Fruit fly (Drosophila melanogaster) whole organism, adult: ENCODE measurements around the gene CG34247.

ENCODE experiments used
- CG11617 ChIP-seq: fragments of 200-800 bp; sonication (Bioruptor generic); optimal IDR thresholded peaks from 2 replicates; lab custom pipeline; 2017; ENCODE audit warnings: mild to moderate bottlenecking, missing biosample characterization, missing genetic modification reagents, missing genetic modification characterization
- CG12768 ChIP-seq: fragments of 200-800 bp; sonication (Bioruptor generic); optimal IDR thresholded peaks from 2 replicates; lab custom pipeline; 2017; ENCODE audit warnings: missing biosample characterization, missing genetic modification characterization, mild to moderate bottlenecking, moderate library complexity, missing genetic modification reagents
- CG14711 ChIP-seq: fragments of 200-800 bp; sonication (Bioruptor generic); optimal IDR thresholded peaks from 2 replicates; lab custom pipeline; 2018; ENCODE audit warnings: missing biosample characterization, mild to moderate bottlenecking, missing genetic modification characterization, moderate library complexity
- CG1620 ChIP-seq: fragments of 200-800 bp; sonication (Bioruptor generic); optimal IDR thresholded peaks from 2 replicates; lab custom pipeline; 2016; ENCODE audit warnings: missing biosample characterization, missing genetic modification characterization
- CG33017 ChIP-seq: fragments of 200-800 bp; sonication (Bioruptor generic); optimal IDR thresholded peaks from 2 replicates; lab custom pipeline; 2018; ENCODE audit warnings: missing biosample characterization, mild to moderate bottlenecking, missing genetic modification characterization, moderate library complexity
- CG5204 ChIP-seq: fragments of 200-800 bp; sonication (Bioruptor generic); optimal IDR thresholded peaks from 2 replicates; lab custom pipeline; 2016; ENCODE audit warnings: missing biosample characterization, missing genetic modification characterization
- CG7045 ChIP-seq: fragments of 200-800 bp; sonication (Bioruptor generic); optimal IDR thresholded peaks from 2 replicates; lab custom pipeline; 2017; ENCODE audit warnings: missing biosample characterization, mild to moderate bottlenecking, missing genetic modification characterization
- CG7101 ChIP-seq: fragments of 200-800 bp; sonication (Bioruptor generic); optimal IDR thresholded peaks from 2 replicates; lab custom pipeline; 2018; ENCODE audit warnings: missing biosample characterization, mild to moderate bottlenecking, missing genetic modification characterization, moderate library complexity
- Crg-1 ChIP-seq: fragments of 200-800 bp; sonication (Bioruptor generic); optimal IDR thresholded peaks from 2 replicates; lab custom pipeline; 2016; ENCODE audit warnings: missing biosample characterization, missing genetic modification characterization
- Hr96 ChIP-seq: fragments of 200-800 bp; sonication (Bioruptor generic); optimal IDR thresholded peaks from 2 replicates; lab custom pipeline; 2016; ENCODE audit warnings: missing biosample characterization, missing genetic modification characterization
- cic ChIP-seq: fragments of 200-800 bp; sonication (Bioruptor generic); optimal IDR thresholded peaks from 2 replicates; lab custom pipeline; 2017; ENCODE audit warnings: missing biosample characterization, mild to moderate bottlenecking, missing genetic modification characterization, moderate library complexity
- cnc ChIP-seq, 2 experiments: fragments of >200 bp; optimal IDR thresholded peaks; 2 replicates each; lab custom pipeline; 2017
- kay ChIP-seq: fragments of 200-800 bp; sonication (Bioruptor generic); peaks from one replicate; lab custom pipeline; 2016; ENCODE audit warnings: missing biosample characterization, missing genetic modification characterization, borderline replicate concordance
- ovo ChIP-seq: fragments of 200-800 bp; sonication (Bioruptor generic); optimal IDR thresholded peaks from 2 replicates; lab custom pipeline; 2016; ENCODE audit warnings: missing biosample characterization, missing genetic modification characterization
- pad ChIP-seq: fragments of 200-800 bp; sonication (Bioruptor generic); optimal IDR thresholded peaks from 3 replicates; lab custom pipeline; 2017; ENCODE audit warnings: missing biosample characterization, missing genetic modification characterization, mild to moderate bottlenecking, moderate library complexity, missing genetic modification reagents
- tj ChIP-seq: fragments of 200-800 bp; sonication (Bioruptor generic); optimal IDR thresholded peaks from 3 replicates; lab custom pipeline; 2017; ENCODE audit warnings: missing biosample characterization, mild to moderate bottlenecking, missing genetic modification characterization, moderate library complexity
- toe ChIP-seq: fragments of 200-800 bp; sonication (Bioruptor generic); optimal IDR thresholded peaks from 2 replicates; lab custom pipeline; 2016; ENCODE audit warnings: missing biosample characterization, missing genetic modification characterization

The CG34247 gene

DNA sequence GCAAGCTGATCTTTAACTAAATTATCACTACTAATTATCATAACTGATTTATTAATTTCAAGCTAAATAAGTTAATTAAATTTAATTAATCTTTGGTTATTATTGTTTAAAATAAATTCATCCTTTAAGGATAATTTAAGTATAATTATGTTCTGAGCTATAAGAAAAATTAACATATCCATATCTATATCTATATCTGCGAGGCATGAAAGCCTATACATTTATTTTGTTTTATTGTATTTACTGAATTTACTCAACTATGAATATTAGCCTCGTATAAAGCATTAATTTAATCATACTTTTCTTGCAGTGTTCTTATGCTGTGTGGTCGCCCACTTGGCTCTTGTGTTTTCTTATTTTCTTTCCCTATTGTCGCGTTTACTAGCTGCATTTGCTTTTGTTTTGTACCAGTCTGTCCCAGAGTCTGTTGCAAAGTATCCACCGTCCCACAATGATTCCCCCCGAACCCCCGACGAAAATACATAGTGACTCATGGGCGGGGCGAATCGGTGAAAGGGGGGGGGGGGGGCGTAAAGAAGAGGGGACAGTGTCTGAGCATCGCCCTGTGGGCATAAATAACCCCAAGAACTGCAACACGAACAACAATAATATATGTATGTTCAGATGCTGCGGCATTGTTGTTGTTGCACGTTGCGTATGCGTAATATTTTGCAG lies 46.7 kb downstream of the CG34247 start:
- TF ChIP-seq CG5204 (GFP tag; lab: Kevin White, UChicago), result no peak
- no peak for TF ChIP-seq CG11617
- TF ChIP-seq CG12768 (GFP tag; lab: Kevin White, UChicago), result no peak
- TF ChIP-seq pad (GFP tag; lab: Kevin White, UChicago), result no peak
- no peak for TF ChIP-seq cnc (optimal IDR thresholded peaks at IDR 0.05; lab: Kevin White, UChicago)
- TF ChIP-seq toe (GFP tag; lab: Kevin White, UChicago), result no peak
- no peak for TF ChIP-seq Crg-1 (GFP tag; lab: Kevin White, UChicago)
- no peak for TF ChIP-seq ovo
- no peak for TF ChIP-seq tj (GFP tag; lab: Kevin White, UChicago)
- no peak for TF ChIP-seq cic
- TF ChIP-seq CG7101 (tag; lab: Kevin White, UChicago), result no peak
- no peak for TF ChIP-seq CG1620 (GFP tag; lab: Kevin White, UChicago)
- TF ChIP-seq kay (GFP tag; lab: Kevin White, UChicago), result no peak

DNA sequence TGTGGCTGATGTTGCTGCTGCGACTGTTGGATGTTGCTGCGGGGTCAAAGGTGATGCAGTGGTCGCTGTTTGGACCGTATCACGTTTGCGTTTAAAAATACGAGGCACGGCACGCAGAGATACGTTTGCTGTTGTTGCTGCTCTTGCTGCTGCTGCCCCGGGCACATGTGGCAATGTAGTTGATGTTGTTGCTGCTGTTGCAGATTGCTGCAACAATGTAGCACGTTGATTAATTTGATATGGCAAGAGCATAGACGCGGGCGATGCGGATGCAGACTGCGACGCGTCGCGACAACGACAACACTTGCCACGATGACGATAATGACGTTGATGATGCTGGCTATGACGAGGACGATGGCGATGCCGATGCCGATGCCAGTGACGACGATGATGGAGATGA lies 48.2 kb downstream of the CG34247 start:
- TF ChIP-seq CG33017 (tag; lab: Kevin White, UChicago) (no peak), kay (GFP tag; lab: Kevin White, UChicago) (no peak), Hr96 (GFP tag; lab: Kevin White, UChicago) (no peak)

DNA sequence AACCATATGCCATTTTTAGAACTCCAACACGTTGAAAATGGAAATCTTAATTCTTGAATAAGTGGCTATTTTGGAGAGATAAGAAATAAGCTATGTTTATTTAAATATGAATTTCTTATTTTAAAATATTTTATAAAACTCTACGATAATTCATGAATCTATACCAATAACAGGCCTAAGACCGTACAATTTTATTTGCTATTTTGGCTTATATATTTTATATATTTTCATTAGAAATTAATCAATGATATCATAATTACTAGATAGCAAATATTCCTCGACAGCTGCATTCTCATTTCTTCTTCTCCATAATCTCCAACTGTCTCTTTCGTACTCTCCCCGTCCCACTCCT lies 49.5 kb downstream of the CG34247 start:
- TF ChIP-seq cnc (optimal IDR thresholded peaks at IDR 0.05; lab: Kevin White, UChicago) (no peak), kay (GFP tag; lab: Kevin White, UChicago) (no peak), CG14711 (tag; lab: Kevin White, UChicago) (no peak), cic (no peak), CG7045 (GFP tag; lab: Kevin White, UChicago) (no peak), CG5204 (GFP tag; lab: Kevin White, UChicago) (no peak), pad (GFP tag; lab: Kevin White, UChicago) (no peak), CG12768 (GFP tag; lab: Kevin White, UChicago) (no peak), CG7101 (tag; lab: Kevin White, UChicago) (no peak), CG33017 (tag; lab: Kevin White, UChicago) (no peak)
